Fruit fly (Drosophila melanogaster) whole organism, embryonic: ENCODE measurements around the gene Mct1.

Experiments
- CG11723 ChIP-seq: fragments of 200-800 bp; sonication (Bioruptor generic); optimal IDR thresholded peaks from 2 replicates; lab custom pipeline; 2017; ENCODE audit warnings: missing biosample characterization, mild to moderate bottlenecking, missing genetic modification characterization
- CG12155 ChIP-seq: fragments of 200-800 bp; sonication (Bioruptor generic); optimal IDR thresholded peaks from 3 replicates; lab custom pipeline; 2016; ENCODE audit warnings: missing biosample characterization, missing genetic modification characterization
- CG12659 ChIP-seq: fragments of 200-800 bp; sonication (Bioruptor generic); optimal IDR thresholded peaks from 3 replicates; lab custom pipeline; 2017; ENCODE audit warnings: mild to moderate bottlenecking, missing biosample characterization, missing genetic modification reagents, missing genetic modification characterization
- CG12744 ChIP-seq: fragments of 200-800 bp; sonication (Bioruptor generic); optimal IDR thresholded peaks from 2 replicates; lab custom pipeline; 2016; ENCODE audit warnings: missing biosample characterization, missing genetic modification characterization
- CG13123 ChIP-seq: fragments of 200-800 bp; sonication (Bioruptor generic); optimal IDR thresholded peaks from 2 replicates; lab custom pipeline; 2016; ENCODE audit warnings: missing biosample characterization, missing genetic modification characterization
- CG14014 ChIP-seq: fragments of 200-800 bp; sonication (Bioruptor generic); IDR thresholded peaks from 2 replicates; pipeline ENCODE4 v1.3.6; 2022; ENCODE audit warnings: missing biosample characterization, missing genetic modification characterization
- CG1603 ChIP-seq: fragments of 200-800 bp; sonication (Bioruptor generic); optimal IDR thresholded peaks from 2 replicates; lab custom pipeline; 2019; ENCODE audit warnings: missing biosample characterization, mild to moderate bottlenecking, missing genetic modification characterization, moderate library complexity
- CG2116 ChIP-seq: fragments of 200-800 bp; sonication (Bioruptor generic); optimal IDR thresholded peaks from 3 replicates; lab custom pipeline; 2018; ENCODE audit warnings: missing biosample characterization, mild to moderate bottlenecking, missing genetic modification characterization
- CG2129 ChIP-seq: fragments of 200-800 bp; sonication (Bioruptor generic); IDR thresholded peaks from 2 replicates; pipeline ENCODE4 v1.3.6; 2022; ENCODE audit warnings: missing biosample characterization, missing genetic modification characterization; ENCODE audit not compliant: partially characterized antibody
- CG2712 ChIP-seq: fragments of 200-800 bp; optimal IDR thresholded peaks from 3 replicates; lab custom pipeline; 2019; ENCODE audit warnings: missing biosample characterization, mild to moderate bottlenecking, missing genetic modification characterization, moderate library complexity
- CG31224 ChIP-seq: fragments of 200-800 bp; sonication (Bioruptor generic); IDR thresholded peaks from 2 replicates; pipeline ENCODE4 v1.3.6; 2022; ENCODE audit warnings: missing biosample characterization, missing genetic modification characterization
- CG32772 ChIP-seq: fragments of 200-800 bp; sonication (Bioruptor generic); IDR thresholded peaks from 2 replicates; pipeline ENCODE4 v1.3.6; 2022; ENCODE audit warnings: missing biosample characterization, missing genetic modification characterization
- CG6272 ChIP-seq: fragments of 200-800 bp; sonication (Bioruptor generic); IDR thresholded peaks from 2 replicates; pipeline ENCODE4 v1.3.6; 2022; ENCODE audit warnings: missing biosample characterization, missing genetic modification characterization
- CoRest ChIP-seq: fragments of 200-800 bp; sonication (Bioruptor generic); optimal IDR thresholded peaks from 3 replicates; lab custom pipeline; 2018; ENCODE audit warnings: missing biosample characterization, mild to moderate bottlenecking, missing genetic modification characterization, moderate library complexity
- Dbx ChIP-seq: fragments of 200-800 bp; sonication (Bioruptor generic); IDR thresholded peaks from 3 replicates; pipeline ENCODE4 v1.3.6; 2022; ENCODE audit warnings: missing biosample characterization, missing genetic modification characterization
- Doc3 ChIP-seq: fragments of 200-800 bp; sonication (Bioruptor generic); IDR thresholded peaks from 3 replicates; pipeline ENCODE4 v1.3.6; 2022; ENCODE audit warnings: missing biosample characterization, missing genetic modification characterization; ENCODE audit not compliant: partially characterized antibody
- Dref ChIP-seq: fragments of 200-800 bp; sonication (Bioruptor generic); IDR thresholded peaks from 2 replicates; pipeline ENCODE4 v1.3.6; 2022; ENCODE audit warnings: missing biosample characterization, missing genetic modification characterization
- E2f2 ChIP-seq: fragments of 200-800 bp; sonication (Bioruptor generic); IDR thresholded peaks from 2 replicates; pipeline ENCODE4 v1.3.6; 2022; ENCODE audit warnings: missing biosample characterization, missing genetic modification characterization
- Fer1 ChIP-seq: fragments of 200-800 bp; sonication (Bioruptor generic); optimal IDR thresholded peaks from 2 replicates; lab custom pipeline; 2017; ENCODE audit warnings: missing biosample characterization, mild to moderate bottlenecking, missing genetic modification characterization
- Gsc ChIP-seq: fragments of 200-800 bp; sonication (Bioruptor generic); IDR thresholded peaks from 2 replicates; pipeline ENCODE4 v1.3.6; 2022; ENCODE audit warnings: missing biosample characterization, missing genetic modification characterization
- HLH4C ChIP-seq: fragments of 200-800 bp; sonication (Bioruptor generic); IDR thresholded peaks from 3 replicates; pipeline ENCODE4 v1.3.6; 2022; ENCODE audit warnings: missing biosample characterization, missing genetic modification characterization; ENCODE audit not compliant: partially characterized antibody
- HLH54F ChIP-seq: fragments of 200-800 bp; sonication (Bioruptor generic); optimal IDR thresholded peaks from 3 replicates; lab custom pipeline; 2016; ENCODE audit warnings: missing biosample characterization, missing genetic modification characterization
- HmgD ChIP-seq: fragments of 200-800 bp; sonication (Bioruptor generic); optimal IDR thresholded peaks from 3 replicates; lab custom pipeline; 2016; ENCODE audit warnings: missing biosample characterization, missing genetic modification characterization
- HmgZ ChIP-seq: fragments of 200-800 bp; sonication (Bioruptor generic); optimal IDR thresholded peaks from 2 replicates; lab custom pipeline; 2018; ENCODE audit warnings: missing biosample characterization, mild to moderate bottlenecking, missing genetic modification characterization
- Hmr ChIP-seq: fragments of 200-800 bp; sonication (Bioruptor generic); optimal IDR thresholded peaks from 3 replicates; lab custom pipeline; 2017; ENCODE audit warnings: mild to moderate bottlenecking, missing biosample characterization, missing genetic modification reagents, missing genetic modification characterization
- Nf-YC ChIP-seq: fragments of 200-800 bp; optimal IDR thresholded peaks from 3 replicates; lab custom pipeline; 2019; ENCODE audit warnings: missing biosample characterization, mild to moderate bottlenecking, missing genetic modification characterization, moderate library complexity
- Opbp ChIP-seq: fragments of 200-800 bp; sonication (Bioruptor generic); IDR thresholded peaks from 3 replicates; pipeline ENCODE4 v1.3.6; 2022; ENCODE audit warnings: missing biosample characterization, missing genetic modification characterization; ENCODE audit not compliant: partially characterized antibody
- Rfx ChIP-seq: fragments of 200-800 bp; sonication (Bioruptor generic); IDR thresholded peaks from 2 replicates; pipeline ENCODE4 v1.3.6; 2022; ENCODE audit warnings: missing biosample characterization, missing genetic modification characterization
- Scr ChIP-seq: fragments of 200-800 bp; sonication (Bioruptor generic); IDR thresholded peaks from 2 replicates; pipeline ENCODE4 v1.3.6; 2022; ENCODE audit warnings: missing biosample characterization, missing genetic modification characterization; ENCODE audit not compliant: partially characterized antibody
- Sox102F ChIP-seq: fragments of 200-800 bp; sonication (Bioruptor generic); optimal IDR thresholded peaks from 2 replicates; lab custom pipeline; 2018; ENCODE audit warnings: missing biosample characterization, mild to moderate bottlenecking, missing genetic modification characterization, moderate library complexity
- Sry-β ChIP-seq: fragments of 200-800 bp; sonication (Bioruptor generic); optimal IDR thresholded peaks from 2 replicates; lab custom pipeline; 2018; ENCODE audit warnings: missing biosample characterization, mild to moderate bottlenecking, missing genetic modification characterization, moderate library complexity
- Xbp1 ChIP-seq: fragments of 200-800 bp; sonication (Bioruptor generic); optimal IDR thresholded peaks from 3 replicates; lab custom pipeline; 2016; ENCODE audit warnings: missing biosample characterization, mild to moderate bottlenecking, missing genetic modification characterization
- aop ChIP-seq: fragments of 200-800 bp; sonication (Bioruptor generic); IDR thresholded peaks from 2 replicates; pipeline ENCODE4 v1.3.6; 2022; ENCODE audit warnings: missing biosample characterization, missing genetic modification characterization
- bbx ChIP-seq: fragments of 200-800 bp; sonication (Bioruptor generic); IDR thresholded peaks from 2 replicates; pipeline ENCODE4 v1.3.6; 2022; ENCODE audit warnings: missing biosample characterization, missing genetic modification characterization; ENCODE audit not compliant: partially characterized antibody
- cas ChIP-seq: fragments of 200-800 bp; sonication (Bioruptor generic); IDR thresholded peaks from 2 replicates; pipeline ENCODE4 v1.3.6; 2022; ENCODE audit warnings: missing biosample characterization, missing genetic modification characterization
- chinmo ChIP-seq: fragments of 200-800 bp; sonication (Bioruptor generic); IDR thresholded peaks from 4 replicates; pipeline ENCODE4 v1.3.6; 2022; ENCODE audit warnings: missing biosample characterization, missing genetic modification characterization; ENCODE audit not compliant: partially characterized antibody
- ci ChIP-seq: fragments of 200-800 bp; sonication (Bioruptor generic); IDR thresholded peaks from 3 replicates; pipeline ENCODE4 v1.3.6; 2022; ENCODE audit warnings: missing biosample characterization, missing genetic modification characterization
- grau ChIP-seq: fragments of 200-800 bp; optimal IDR thresholded peaks from 3 replicates; lab custom pipeline; 2019; ENCODE audit warnings: missing biosample characterization, mild to moderate bottlenecking, missing genetic modification characterization, moderate library complexity
- gro ChIP-seq: fragments of 200-800 bp; sonication (Bioruptor generic); optimal IDR thresholded peaks from 2 replicates; lab custom pipeline; 2016; ENCODE audit warnings: missing biosample characterization, missing genetic modification characterization
- mld ChIP-seq: fragments of 200-800 bp; sonication (Bioruptor generic); IDR thresholded peaks from 3 replicates; pipeline ENCODE4 v1.3.6; 2022; ENCODE audit warnings: missing biosample characterization, missing genetic modification characterization; ENCODE audit not compliant: partially characterized antibody
- nerfin-2 ChIP-seq: fragments of 200-800 bp; sonication (Bioruptor generic); IDR thresholded peaks from 2 replicates; pipeline ENCODE4 v1.3.6; 2022; ENCODE audit warnings: missing biosample characterization, missing genetic modification characterization; ENCODE audit not compliant: partially characterized antibody
- nmo ChIP-seq: fragments of 200-800 bp; sonication (Bioruptor generic); optimal IDR thresholded peaks from 2 replicates; lab custom pipeline; 2018; ENCODE audit warnings: missing biosample characterization, mild to moderate bottlenecking, missing genetic modification characterization, moderate library complexity
- oc ChIP-seq: fragments of 200-800 bp; sonication (Bioruptor generic); optimal IDR thresholded peaks from 2 replicates; lab custom pipeline; 2018; ENCODE audit warnings: missing biosample characterization, mild to moderate bottlenecking, missing genetic modification characterization, moderate library complexity
- onecut ChIP-seq: fragments of 200-800 bp; sonication (Bioruptor generic); IDR thresholded peaks from 2 replicates; pipeline ENCODE4 v1.3.6; 2022; ENCODE audit warnings: missing biosample characterization, missing genetic modification characterization
- phol ChIP-seq: fragments of 200-800 bp; sonication (Bioruptor generic); optimal IDR thresholded peaks from 3 replicates; lab custom pipeline; 2018; ENCODE audit warnings: missing biosample characterization, mild to moderate bottlenecking, missing genetic modification characterization, moderate library complexity
- sens ChIP-seq: fragments of 200-800 bp; sonication (Bioruptor generic); peaks from one replicate; lab custom pipeline; 2016; ENCODE audit warnings: missing biosample characterization, missing genetic modification characterization
- sima ChIP-seq: fragments of 200-800 bp; sonication (Bioruptor generic); optimal IDR thresholded peaks from 2 replicates; lab custom pipeline; 2016; ENCODE audit warnings: missing biosample characterization, missing genetic modification characterization
- vnd ChIP-seq: fragments of 200-800 bp; sonication (Bioruptor generic); IDR thresholded peaks from 3 replicates; pipeline ENCODE4 v1.3.6; 2022; ENCODE audit warnings: missing biosample characterization, missing genetic modification characterization; ENCODE audit not compliant: partially characterized antibody
- zen ChIP-seq: fragments of 200-800 bp; sonication (Bioruptor generic); optimal IDR thresholded peaks from 3 replicates; lab custom pipeline; 2018; ENCODE audit warnings: missing biosample characterization, mild to moderate bottlenecking, missing genetic modification characterization, moderate library complexity
- zen2 ChIP-seq: fragments of 200-800 bp; sonication (Bioruptor generic); IDR thresholded peaks from 3 replicates; pipeline ENCODE4 v1.3.6; 2022; ENCODE audit warnings: missing biosample characterization, missing genetic modification characterization; ENCODE audit not compliant: partially characterized antibody

Gene Mct1

dm6 chrX:2172420-2172827, 16.6 kb upstream of the Mct1 start, which contains the start of gene ND-B14.5A (continued):
- TF ChIP-seq Sry-β (GFP tag; lab: Kevin White, UChicago): no peak
- no peak for TF ChIP-seq CG12155 (GFP tag; lab: Kevin White, UChicago)
- peak; percentile 85 for TF ChIP-seq Doc3
- peak; percentile 92 for TF ChIP-seq vnd (GFP tag; lab: Robert Waterston, UW)
- peak; percentile 48 for TF ChIP-seq HmgZ (tag; lab: Kevin White, UChicago)
- peak; percentile 16 for TF ChIP-seq phol (tag; lab: Kevin White, UChicago)
- TF ChIP-seq aop (GFP tag; lab: Robert Waterston, UW): no peak
- peak; percentile 49 for TF ChIP-seq onecut (GFP tag; lab: Robert Waterston, UW)
- peak; percentile 3 for TF ChIP-seq gro
- peak; percentile 94 for TF ChIP-seq zen2
- no peak for TF ChIP-seq cas
- TF ChIP-seq CG32772: no peak
- TF ChIP-seq E2f2 (GFP tag; lab: Robert Waterston, UW): peak; percentile 71
- TF ChIP-seq CoRest (tag; lab: Kevin White, UChicago): peak; percentile 33
- peak; percentile 7 for TF ChIP-seq Hmr (GFP tag; lab: Kevin White, UChicago)
- TF ChIP-seq CG13123: no peak
- peak; percentile 48; the same call in 1 of the 2 replicates for TF ChIP-seq Rfx
- no peak for TF ChIP-seq Gsc (GFP tag; lab: Robert Waterston, UW)
- no peak for TF ChIP-seq sima (GFP tag; lab: Kevin White, UChicago)
- TF ChIP-seq bbx: peak; percentile 97
- no peak for TF ChIP-seq Sox102F (GFP tag; lab: Kevin White, UChicago)
- TF ChIP-seq CG2129 (GFP tag; lab: Robert Waterston, UW): peak; percentile 83
- TF ChIP-seq grau (tag; lab: Kevin White, UChicago): peak; percentile 7
- TF ChIP-seq Dref (GFP tag; lab: Robert Waterston, UW): peak; percentile 97
- no peak for TF ChIP-seq CG12744
- peak; percentile 65 for TF ChIP-seq CG1603 (tag; lab: Kevin White, UChicago)
- TF ChIP-seq Nf-YC (tag; lab: Kevin White, UChicago): peak; percentile 11
- TF ChIP-seq ci (GFP tag; lab: Robert Waterston, UW): peak; percentile 29; the same call in 1 of the 3 replicates
- no peak for TF ChIP-seq CG11723 (GFP tag; lab: Kevin White, UChicago)
- peak; percentile 2 for TF ChIP-seq HLH54F (GFP tag; lab: Kevin White, UChicago)
- TF ChIP-seq zen (tag; lab: Kevin White, UChicago): peak; percentile 10
- peak; percentile 99 for TF ChIP-seq nerfin-2 (GFP tag; lab: Robert Waterston, UW)
- TF ChIP-seq nmo (GFP tag; lab: Kevin White, UChicago): peak; percentile 17
- peak; percentile 96 for TF ChIP-seq CG2116 (GFP tag; lab: Kevin White, UChicago)
- peak; percentile 96 for TF ChIP-seq Opbp (GFP tag; lab: Robert Waterston, UW)
- no peak for TF ChIP-seq CG31224 (GFP tag; lab: Robert Waterston, UW)
- peak; percentile 98 for TF ChIP-seq HLH4C (GFP tag; lab: Robert Waterston, UW)
- TF ChIP-seq mld (GFP tag; lab: Robert Waterston, UW): peak; percentile 96
- peak; percentile 65 for TF ChIP-seq sens (GFP tag; lab: Kevin White, UChicago)
- peak; percentile 48 for TF ChIP-seq CG12659 (GFP tag; lab: Kevin White, UChicago)
- TF ChIP-seq Xbp1 (GFP tag; lab: Kevin White, UChicago): no peak
- TF ChIP-seq oc (tag; lab: Kevin White, UChicago): no peak
- peak; percentile 90 for TF ChIP-seq Scr (GFP tag; lab: Robert Waterston, UW)
- no peak for TF ChIP-seq Dbx (GFP tag; lab: Robert Waterston, UW)
- no peak for TF ChIP-seq CG14014 (GFP tag; lab: Robert Waterston, UW)
- peak; percentile 26 for TF ChIP-seq CG2712
- TF ChIP-seq HmgD (GFP tag; lab: Kevin White, UChicago): no peak
- no peak for TF ChIP-seq CG6272 (GFP tag; lab: Robert Waterston, UW)
- peak; percentile 96 for TF ChIP-seq chinmo (GFP tag; lab: Robert Waterston, UW)
- TF ChIP-seq Fer1 (GFP tag; lab: Kevin White, UChicago): peak; percentile 4
